Fruit fly (Drosophila melanogaster) whole organism, embryonic: ENCODE results near the gene CG8907.

ENCODE experiments used
- CG10147 ChIP-seq: fragments of 200-800 bp; sonication (Bioruptor generic); optimal IDR thresholded peaks from 2 replicates; lab custom pipeline; 2019; ENCODE audit warnings: missing biosample characterization, mild to moderate bottlenecking, missing genetic modification characterization, moderate library complexity
- CG10274 ChIP-seq: fragments of 200-800 bp; sonication (Bioruptor generic); optimal IDR thresholded peaks from 3 replicates; lab custom pipeline; 2017; ENCODE audit warnings: missing biosample characterization, mild to moderate bottlenecking, missing genetic modification characterization
- CG10366 ChIP-seq: fragments of 200-800 bp; sonication (Bioruptor generic); IDR thresholded peaks from 2 replicates; pipeline ENCODE4 v1.3.6; 2022; ENCODE audit warnings: missing biosample characterization, missing genetic modification characterization
- CG12104 ChIP-seq: fragments of 200-800 bp; sonication (Bioruptor generic); optimal IDR thresholded peaks from 3 replicates; lab custom pipeline; 2016; ENCODE audit warnings: missing biosample characterization, missing genetic modification characterization
- CG13296 ChIP-seq: fragments of 200-800 bp; sonication (Bioruptor generic); optimal IDR thresholded peaks from 3 replicates; lab custom pipeline; 2018; ENCODE audit warnings: missing biosample characterization, mild to moderate bottlenecking, missing genetic modification characterization
- CG13894 ChIP-seq: fragments of 200-800 bp; sonication (Bioruptor generic); optimal IDR thresholded peaks from 3 replicates; lab custom pipeline; 2018; ENCODE audit warnings: missing biosample characterization, mild to moderate bottlenecking, missing genetic modification characterization, moderate library complexity
- CG14050 ChIP-seq: fragments of 200-800 bp; sonication (Bioruptor generic); IDR thresholded peaks from 3 replicates; pipeline ENCODE4 v1.3.6; 2022; ENCODE audit warnings: missing biosample characterization, missing genetic modification characterization
- CG14710 ChIP-seq: fragments of 200-800 bp; sonication (Bioruptor generic); optimal IDR thresholded peaks from 3 replicates; lab custom pipeline; 2019; ENCODE audit warnings: missing biosample characterization, mild to moderate bottlenecking, missing genetic modification characterization, moderate library complexity
- CG14860 ChIP-seq: fragments of 200-800 bp; sonication (Bioruptor generic); IDR thresholded peaks from 3 replicates; pipeline ENCODE4 v1.3.6; 2022; ENCODE audit warnings: missing biosample characterization, missing genetic modification characterization; ENCODE audit not compliant: partially characterized antibody
- CG17328 ChIP-seq: fragments of 200-800 bp; sonication (Bioruptor generic); IDR thresholded peaks from 2 replicates; pipeline ENCODE4 v1.3.6; 2022; ENCODE audit warnings: missing biosample characterization, missing genetic modification characterization
- CG17385 ChIP-seq: fragments of 200-800 bp; sonication (Bioruptor generic); optimal IDR thresholded peaks from 3 replicates; lab custom pipeline; 2018; ENCODE audit warnings: missing biosample characterization, mild to moderate bottlenecking, missing genetic modification characterization
- CG2129 ChIP-seq: fragments of 200-800 bp; sonication (Bioruptor generic); IDR thresholded peaks from 2 replicates; pipeline ENCODE4 v1.3.6; 2022; ENCODE audit warnings: missing biosample characterization, missing genetic modification characterization; ENCODE audit not compliant: partially characterized antibody
- CG2712 ChIP-seq: fragments of 200-800 bp; optimal IDR thresholded peaks from 3 replicates; lab custom pipeline; 2019; ENCODE audit warnings: missing biosample characterization, mild to moderate bottlenecking, missing genetic modification characterization, moderate library complexity
- CG32532 ChIP-seq: fragments of 200-800 bp; sonication (Bioruptor generic); IDR thresholded peaks from 2 replicates; pipeline ENCODE4 v1.3.6; 2022; ENCODE audit warnings: missing biosample characterization, missing genetic modification characterization
- CG34376 ChIP-seq: fragments of 200-800 bp; sonication (Bioruptor generic); optimal IDR thresholded peaks from 2 replicates; lab custom pipeline; 2018; ENCODE audit warnings: missing biosample characterization, mild to moderate bottlenecking, missing genetic modification characterization
- CG4404 ChIP-seq: fragments of 200-800 bp; sonication (Bioruptor generic); IDR thresholded peaks from 2 replicates; pipeline ENCODE4 v1.3.6; 2022; ENCODE audit warnings: missing biosample characterization, missing genetic modification characterization
- CG4730 ChIP-seq: fragments of 200-800 bp; sonication (Bioruptor generic); IDR thresholded peaks from 2 replicates; pipeline ENCODE4 v1.3.6; 2022; ENCODE audit warnings: missing biosample characterization, missing genetic modification characterization
- CG7786 ChIP-seq: fragments of 200-800 bp; sonication (Bioruptor generic); optimal IDR thresholded peaks from 2 replicates; lab custom pipeline; 2016; ENCODE audit warnings: missing biosample characterization, missing genetic modification characterization
- CG7987 ChIP-seq: fragments of 200-800 bp; sonication (Bioruptor generic); optimal IDR thresholded peaks from 2 replicates; lab custom pipeline; 2018; ENCODE audit warnings: missing biosample characterization, mild to moderate bottlenecking, missing genetic modification characterization, moderate library complexity
- CG9727 ChIP-seq: fragments of 200-800 bp; sonication (Bioruptor generic); optimal IDR thresholded peaks from 3 replicates; lab custom pipeline; 2017; ENCODE audit warnings: missing biosample characterization, mild to moderate bottlenecking, missing genetic modification characterization
- CG9876 ChIP-seq: fragments of 200-800 bp; sonication (Bioruptor generic); optimal IDR thresholded peaks from 2 replicates; lab custom pipeline; 2016; ENCODE audit warnings: missing biosample characterization, missing genetic modification characterization
- Camta ChIP-seq: fragments of 200-800 bp; sonication (Bioruptor generic); optimal IDR thresholded peaks from 2 replicates; lab custom pipeline; 2016; ENCODE audit warnings: missing biosample characterization, missing genetic modification characterization
- D19A ChIP-seq: fragments of 200-800 bp; optimal IDR thresholded peaks from 3 replicates; lab custom pipeline; 2019; ENCODE audit warnings: missing biosample characterization, mild to moderate bottlenecking, missing genetic modification characterization, moderate library complexity
- Dbx ChIP-seq: fragments of 200-800 bp; sonication (Bioruptor generic); IDR thresholded peaks from 3 replicates; pipeline ENCODE4 v1.3.6; 2022; ENCODE audit warnings: missing biosample characterization, missing genetic modification characterization
- Deaf1 ChIP-seq: fragments of 200-800 bp; optimal IDR thresholded peaks from 3 replicates; lab custom pipeline; 2019; ENCODE audit warnings: missing biosample characterization, mild to moderate bottlenecking, missing genetic modification characterization, moderate library complexity
- ERR ChIP-seq: fragments of 200-800 bp; sonication (Bioruptor generic); optimal IDR thresholded peaks from 2 replicates; lab custom pipeline; 2016; ENCODE audit warnings: missing biosample characterization, missing genetic modification characterization
- Fer1 ChIP-seq: fragments of 200-800 bp; sonication (Bioruptor generic); optimal IDR thresholded peaks from 2 replicates; lab custom pipeline; 2017; ENCODE audit warnings: missing biosample characterization, mild to moderate bottlenecking, missing genetic modification characterization
- GATAe ChIP-seq: fragments of 200-800 bp; sonication (Bioruptor generic); conservative IDR thresholded peaks from 2 replicates; pipeline ENCODE4 v1.3.6; 2022; ENCODE audit warnings: missing biosample characterization, missing genetic modification characterization
- H15 ChIP-seq: fragments of 200-800 bp; sonication (Bioruptor generic); IDR thresholded peaks from 3 replicates; pipeline ENCODE4 v1.3.6; 2022; ENCODE audit warnings: missing biosample characterization, missing genetic modification characterization
- Hmx ChIP-seq: fragments of 200-800 bp; sonication (Bioruptor generic); optimal IDR thresholded peaks from 2 replicates; lab custom pipeline; 2016; ENCODE audit warnings: missing biosample characterization, missing genetic modification characterization
- Hsf ChIP-seq: fragments of 200-800 bp; sonication (Bioruptor generic); optimal IDR thresholded peaks from 3 replicates; lab custom pipeline; 2016; ENCODE audit warnings: missing biosample characterization, missing genetic modification characterization
- Lim3 ChIP-seq: fragments of 200-800 bp; sonication (Bioruptor generic); IDR thresholded peaks from 2 replicates; pipeline ENCODE4 v1.3.6; 2022; ENCODE audit warnings: missing biosample characterization, missing genetic modification characterization
- Med ChIP-seq: fragments of 200-800 bp; sonication (Bioruptor generic); peaks from one replicate; lab custom pipeline; 2016; ENCODE audit warnings: missing biosample characterization, missing genetic modification characterization, mild to moderate bottlenecking, inconsistent platforms, moderate library complexity
- Six4 ChIP-seq: fragments of 200-800 bp; sonication (Bioruptor generic); optimal IDR thresholded peaks from 2 replicates; lab custom pipeline; 2016; ENCODE audit warnings: missing biosample characterization, missing genetic modification characterization
- abd-A ChIP-seq: fragments of 200-800 bp; sonication (Bioruptor generic); optimal IDR thresholded peaks from 3 replicates; lab custom pipeline; 2019; ENCODE audit warnings: missing biosample characterization, mild to moderate bottlenecking, missing genetic modification characterization, moderate library complexity
- ase ChIP-seq: fragments of 200-800 bp; sonication (Bioruptor generic); IDR thresholded peaks from 3 replicates; pipeline ENCODE4 v1.3.6; 2022; ENCODE audit warnings: missing biosample characterization, missing genetic modification characterization
- cad ChIP-seq: fragments of >200 bp; optimal IDR thresholded peaks from 2 replicates; lab custom pipeline; 2017; ENCODE audit warnings: missing biosample characterization, missing genetic modification characterization
- chif ChIP-seq, 2 experiments: fragments of 200-800 bp; sonication (Bioruptor generic); optimal IDR thresholded peaks; 3 replicates each; lab custom pipeline; 2016; ENCODE audit warnings: missing biosample characterization in 2 of 2, missing genetic modification characterization in 2 of 2
- chm ChIP-seq: fragments of 200-800 bp; sonication (Bioruptor generic); IDR thresholded peaks from 2 replicates; pipeline ENCODE4 v1.3.6; 2022; ENCODE audit warnings: missing biosample characterization, missing genetic modification characterization
- crp ChIP-seq, 2 experiments: fragments of 200-800 bp; sonication (Bioruptor generic); optimal IDR thresholded peaks; 2 replicates in 1 of 2; 3 replicates in 1 of 2; lab custom pipeline; 2017; ENCODE audit warnings: missing biosample characterization in 2 of 2, missing genetic modification characterization in 2 of 2, mild to moderate bottlenecking in 1 of 2, moderate library complexity in 1 of 2
- exex ChIP-seq: fragments of 200-800 bp; sonication (Bioruptor generic); optimal IDR thresholded peaks from 4 replicates; lab custom pipeline; 2018; ENCODE audit warnings: missing biosample characterization, mild to moderate bottlenecking, missing genetic modification characterization, moderate library complexity
- fru ChIP-seq: fragments of >200 bp; optimal IDR thresholded peaks from 2 replicates; lab custom pipeline; 2017
- gcm2 ChIP-seq: fragments of 200-800 bp; sonication (Bioruptor generic); optimal IDR thresholded peaks from 2 replicates; lab custom pipeline; 2016; ENCODE audit warnings: missing biosample characterization, missing genetic modification characterization
- grn ChIP-seq: fragments of 200-800 bp; sonication (Bioruptor generic); optimal IDR thresholded peaks from 3 replicates; lab custom pipeline; 2017; ENCODE audit warnings: missing biosample characterization, missing genetic modification characterization
- her ChIP-seq: fragments of 200-800 bp; sonication (Bioruptor generic); optimal IDR thresholded peaks from 2 replicates; lab custom pipeline; 2016; ENCODE audit warnings: missing biosample characterization, missing genetic modification characterization
- lola ChIP-seq, 3 experiments: fragments of >200 bp in 2 of 3; fragments of 200-800 bp in 1 of 3; sonication (Bioruptor generic) in 1 of 3; optimal IDR thresholded peaks; 2 replicates each; lab custom pipeline; 2017 to 2019; ENCODE audit warnings: missing biosample characterization in 3 of 3, missing genetic modification characterization in 3 of 3, mild to moderate bottlenecking in 1 of 3, moderate library complexity in 1 of 3
- nerfin-2 ChIP-seq: fragments of 200-800 bp; sonication (Bioruptor generic); IDR thresholded peaks from 2 replicates; pipeline ENCODE4 v1.3.6; 2022; ENCODE audit warnings: missing biosample characterization, missing genetic modification characterization; ENCODE audit not compliant: partially characterized antibody
- otp ChIP-seq: fragments of 200-800 bp; sonication (Bioruptor generic); IDR thresholded peaks from 3 replicates; pipeline ENCODE4, ENCODE4 v1.3.6; 2022; ENCODE audit warnings: missing biosample characterization, missing genetic modification characterization
- run ChIP-seq: fragments of 200-800 bp; sonication (Bioruptor generic); optimal IDR thresholded peaks from 3 replicates; lab custom pipeline; 2018; ENCODE audit warnings: missing biosample characterization, mild to moderate bottlenecking, missing genetic modification characterization
- slou ChIP-seq: fragments of 200-800 bp; sonication (Bioruptor generic); optimal IDR thresholded peaks from 3 replicates; lab custom pipeline; 2016; ENCODE audit warnings: missing biosample characterization, missing genetic modification characterization
- unpg ChIP-seq: fragments of 200-800 bp; sonication (Bioruptor generic); optimal IDR thresholded peaks from 3 replicates; lab custom pipeline; 2018; ENCODE audit warnings: missing biosample characterization, mild to moderate bottlenecking, missing genetic modification characterization, moderate library complexity

The CG8907 gene

DNA sequence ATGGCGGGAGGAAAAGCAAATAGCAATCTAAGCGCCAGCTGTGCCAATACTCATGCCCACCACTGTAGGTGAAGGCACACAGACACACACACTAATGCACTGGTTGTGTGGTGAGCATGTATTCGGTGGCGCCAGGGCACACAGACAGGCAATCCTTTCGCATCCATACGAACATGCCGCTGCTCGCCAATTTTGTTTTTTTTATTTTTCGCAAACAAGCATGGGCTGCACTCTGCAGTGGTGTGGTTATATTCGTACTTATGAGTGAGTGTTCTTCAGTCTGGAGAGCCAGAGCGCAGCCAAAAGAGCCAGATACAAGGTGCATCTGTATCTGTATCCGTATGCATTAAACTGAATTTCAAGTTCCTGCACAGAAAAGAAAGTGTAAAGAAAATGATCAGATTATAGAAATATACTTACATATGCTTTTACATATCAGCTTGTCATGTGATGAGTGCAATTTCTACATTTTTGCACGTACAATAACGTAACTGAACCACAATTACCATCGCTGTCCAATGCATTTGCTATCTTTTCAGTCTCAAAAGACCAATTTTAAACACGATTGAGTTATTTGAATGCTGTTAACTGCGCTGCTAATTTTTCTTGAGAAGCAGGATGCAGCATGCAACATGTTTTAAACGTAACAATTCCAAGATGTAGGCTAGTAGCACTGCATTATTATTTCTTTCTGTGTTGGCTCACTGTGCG is 51.2 kb downstream of the CG8907 start (continued):
- TF ChIP-seq Six4 (GFP tag; lab: Kevin White, UChicago) (no peak), fru (no peak), CG32532 (GFP tag; lab: Robert Waterston, UW) (no peak), CG7987 (GFP tag; lab: Kevin White, UChicago) (no peak), abd-A (tag; lab: Kevin White, UChicago) (no peak), CG13296 (GFP tag; lab: Kevin White, UChicago) (no peak), cad (GFP tag; lab: Kevin White, UChicago) (no peak), H15 (GFP tag; lab: Robert Waterston, UW) (no peak), unpg (GFP tag; lab: Kevin White, UChicago) (no peak), CG9727 (GFP tag; lab: Kevin White, UChicago) (no peak), CG7786 (GFP tag; lab: Kevin White, UChicago) (no peak), CG14860 (GFP tag; lab: Robert Waterston, UW) (no peak), CG17328 (GFP tag; lab: Robert Waterston, UW) (no peak), CG10366 (GFP tag; lab: Robert Waterston, UW) (no peak), grn (GFP tag; lab: Kevin White, UChicago) (no peak), CG9876 (no peak), CG14710 (tag; lab: Kevin White, UChicago) (no peak), Hsf (GFP tag; lab: Kevin White, UChicago) (no peak), Deaf1 (tag; lab: Kevin White, UChicago) (no peak), GATAe (no peak), crp (GFP tag; optimal IDR thresholded peaks at IDR 0.05; lab: Kevin White, UChicago) (no peak), ase (GFP tag; lab: Robert Waterston, UW) (no peak), CG13894 (tag; lab: Kevin White, UChicago) (no peak), run (tag; lab: Kevin White, UChicago) (no peak), Fer1 (GFP tag; lab: Kevin White, UChicago) (no peak), slou (no peak), Med (peak; percentile 38), her (GFP tag; lab: Kevin White, UChicago) (no peak), Lim3 (GFP tag; lab: Robert Waterston, UW) (no peak), nerfin-2 (GFP tag; lab: Robert Waterston, UW) (no peak), CG17385 (no peak), lola (GFP tag; optimal IDR thresholded peaks at IDR 0.05; lab: Kevin White, UChicago) (peak in 2 of 3 experiments; percentile 5 to 40), D19A (tag; lab: Kevin White, UChicago) (no peak), CG2129 (GFP tag; lab: Robert Waterston, UW) (no peak), CG4730 (GFP tag; lab: Robert Waterston, UW) (no peak), CG4404 (GFP tag; lab: Robert Waterston, UW) (no peak), CG14050 (GFP tag; lab: Robert Waterston, UW) (no peak), chm (GFP tag; lab: Robert Waterston, UW) (no peak), CG34376 (no peak), Dbx (GFP tag; lab: Robert Waterston, UW) (no peak), CG2712 (tag; lab: Kevin White, UChicago) (peak; percentile 4), CG10274 (GFP tag; lab: Kevin White, UChicago) (no peak), Hmx (GFP tag; lab: Kevin White, UChicago) (no peak), exex (no peak), gcm2 (no peak), CG12104 (GFP tag; lab: Kevin White, UChicago) (no peak), otp (GFP tag; lab: Robert Waterston, UW) (no peak), CG10147 (GFP tag; lab: Kevin White, UChicago) (no peak), Camta (GFP tag; lab: Kevin White, UChicago) (peak; percentile 20), chif (GFP tag; optimal IDR thresholded peaks at IDR 0.05; lab: Kevin White, UChicago) (peak; percentile 17 to 21), ERR (GFP tag; lab: Kevin White, UChicago) (no peak)
